Fruit fly (Drosophila melanogaster): ENCODE measurements around the gene CG4928.

The CG4928 gene

DNA sequence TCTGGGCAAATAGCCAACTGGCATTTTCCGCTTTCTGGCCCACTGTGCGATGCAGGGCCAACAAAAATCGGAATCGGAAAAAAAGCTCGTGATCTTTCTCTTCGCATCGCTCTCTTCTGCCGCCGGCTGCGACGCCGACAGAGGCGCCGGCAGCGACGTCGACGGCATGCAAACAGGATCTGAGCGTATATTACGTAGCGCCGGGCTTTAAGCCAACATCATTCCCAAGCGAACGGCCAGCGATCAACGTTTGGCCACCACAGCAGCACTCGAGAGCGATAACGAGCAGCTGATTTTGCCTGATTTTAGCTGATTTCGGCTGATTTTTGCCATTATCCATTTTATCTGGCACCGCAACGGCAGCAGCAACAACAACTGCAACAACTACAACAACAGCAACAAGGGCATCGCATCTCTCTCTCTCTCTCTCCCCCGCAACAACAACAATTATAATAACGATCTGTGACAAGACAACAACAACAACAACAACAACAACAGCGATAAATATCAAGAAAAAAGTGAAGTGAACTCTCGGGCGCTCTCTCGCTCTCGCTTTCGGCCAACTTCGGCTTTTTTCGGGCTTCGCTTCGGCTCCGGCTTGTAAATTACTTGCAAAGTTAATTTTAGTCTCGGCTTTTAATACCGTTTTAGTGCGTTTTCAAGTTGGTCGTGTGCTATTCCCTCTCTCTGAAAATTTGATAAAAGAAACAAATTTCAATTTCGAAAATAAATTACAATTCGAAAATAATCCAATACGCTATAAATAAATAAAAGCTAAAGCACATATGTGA lies at the start of gene CG4928:
Gene CG4928, plus strand, starts transcription at position 216 of the 791 bp plus-strand sequence.
- TF ChIP-seq ovo (GFP tag; optimal IDR thresholded peaks at IDR 0.05) (peak; percentile 9), tj (GFP tag; optimal IDR thresholded peaks at IDR 0.05) (peak; percentile 35), cic (GFP tag; optimal IDR thresholded peaks at IDR 0.05) (no peak), Clk (GFP tag; optimal IDR thresholded peaks at IDR 0.05) (no peak), CG7101 (tag; optimal IDR thresholded peaks at IDR 0.05) (no peak), CG12768 (GFP tag; optimal IDR thresholded peaks at IDR 0.05) (no peak), CG5204 (GFP tag; optimal IDR thresholded peaks at IDR 0.05) (no peak), kay (GFP tag; ENCODE audit: borderline replicate concordance) (no peak)

dm6 chrX:16867622-16868021 lies 45.4 kb upstream of the CG4928 start:
- TF ChIP-seq CG1620 (GFP tag; optimal IDR thresholded peaks at IDR 0.05) (no peak), CG5204 (GFP tag; optimal IDR thresholded peaks at IDR 0.05) (no peak), tj (GFP tag; optimal IDR thresholded peaks at IDR 0.05) (no peak), pad (GFP tag; optimal IDR thresholded peaks at IDR 0.05) (no peak), CG7101 (tag; optimal IDR thresholded peaks at IDR 0.05) (no peak), Hr96 (GFP tag; optimal IDR thresholded peaks at IDR 0.05) (no peak), bab1 (GFP tag; optimal IDR thresholded peaks at IDR 0.05) (no peak), cic (GFP tag; optimal IDR thresholded peaks at IDR 0.05) (no peak), CG14711 (tag; optimal IDR thresholded peaks at IDR 0.05) (no peak), Mnt (GFP tag; optimal IDR thresholded peaks at IDR 0.05) (no peak), CG12768 (GFP tag; optimal IDR thresholded peaks at IDR 0.05) (no peak)

DNA sequence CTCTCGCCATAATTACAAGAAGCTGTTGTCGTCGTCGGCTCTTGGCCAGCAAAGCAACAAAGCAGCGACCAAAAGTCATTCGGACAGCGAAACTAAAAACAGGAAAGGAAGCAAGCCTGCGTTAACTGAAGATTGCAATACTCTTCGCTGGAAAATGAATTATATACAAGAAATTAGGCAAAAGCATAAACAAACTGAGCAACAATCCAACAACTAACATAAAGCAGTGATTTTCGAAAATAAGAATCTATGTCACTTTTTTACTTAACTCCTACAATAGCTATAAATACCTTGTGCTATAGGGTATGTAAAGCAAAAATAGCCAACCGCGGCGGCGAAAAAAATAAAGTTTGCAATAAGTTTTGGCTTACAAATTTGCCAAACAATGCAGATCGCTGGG lies 41.2 kb upstream of the CG4928 start:
- TF ChIP-seq CG14711 (tag; optimal IDR thresholded peaks at IDR 0.05) (no peak), CG7045 (GFP tag; optimal IDR thresholded peaks at IDR 0.05) (no peak)

DNA sequence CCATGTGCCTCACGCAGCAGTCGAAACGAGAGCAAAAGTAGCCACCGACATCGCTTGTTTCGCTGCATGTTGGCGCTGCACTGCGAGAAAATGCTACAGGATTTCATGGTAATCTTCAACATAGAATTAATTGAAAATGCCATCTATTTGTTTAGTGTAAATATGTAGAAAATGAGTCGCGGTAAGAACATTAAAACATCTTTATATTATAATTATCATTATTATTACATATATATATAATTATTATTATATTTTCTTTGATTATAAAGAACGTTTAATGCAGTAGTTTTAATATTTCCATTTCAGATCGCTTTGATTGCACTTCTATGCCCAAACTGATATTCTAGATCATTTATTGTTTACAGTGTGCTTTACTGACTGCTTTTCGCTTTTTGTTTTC lies 39.9 kb upstream of the CG4928 start:
- no peak for TF ChIP-seq bab1 (GFP tag; optimal IDR thresholded peaks at IDR 0.05)
- no peak for TF ChIP-seq CG7101 (tag; optimal IDR thresholded peaks at IDR 0.05)
- TF ChIP-seq Mnt (GFP tag; optimal IDR thresholded peaks at IDR 0.05) = no peak
- no peak for TF ChIP-seq Crg-1 (GFP tag; optimal IDR thresholded peaks at IDR 0.05)
- no peak for TF ChIP-seq Hr96 (GFP tag; optimal IDR thresholded peaks at IDR 0.05)
- no peak for TF ChIP-seq pad (GFP tag; optimal IDR thresholded peaks at IDR 0.05)
- TF ChIP-seq CG1620 (GFP tag; optimal IDR thresholded peaks at IDR 0.05) = no peak
- TF ChIP-seq tj (GFP tag; optimal IDR thresholded peaks at IDR 0.05) = no peak
- TF ChIP-seq CG11617 (GFP tag; optimal IDR thresholded peaks at IDR 0.05) = no peak

- TF ChIP-seq pad (GFP tag; optimal IDR thresholded peaks at IDR 0.05) = no peak
- TF ChIP-seq CG14711 (tag; optimal IDR thresholded peaks at IDR 0.05) = no peak
- TF ChIP-seq Clk (GFP tag; optimal IDR thresholded peaks at IDR 0.05) = no peak
- TF ChIP-seq toe (GFP tag; optimal IDR thresholded peaks at IDR 0.05) = no peak
- no peak for TF ChIP-seq tj (GFP tag; optimal IDR thresholded peaks at IDR 0.05)
- TF ChIP-seq CG12768 (GFP tag; optimal IDR thresholded peaks at IDR 0.05) = no peak
- TF ChIP-seq Crg-1 (GFP tag; optimal IDR thresholded peaks at IDR 0.05) = no peak
- TF ChIP-seq CG33017 (tag; optimal IDR thresholded peaks at IDR 0.05) = no peak
- TF ChIP-seq ovo (GFP tag; optimal IDR thresholded peaks at IDR 0.05) = no peak
- no peak for TF ChIP-seq bab1 (GFP tag; optimal IDR thresholded peaks at IDR 0.05)
- no peak for TF ChIP-seq CG1620 (GFP tag; optimal IDR thresholded peaks at IDR 0.05)
- no peak for TF ChIP-seq Mnt (GFP tag; optimal IDR thresholded peaks at IDR 0.05)
- no peak for TF ChIP-seq cic (GFP tag; optimal IDR thresholded peaks at IDR 0.05)
- no peak for TF ChIP-seq CG7101 (tag; optimal IDR thresholded peaks at IDR 0.05)
- TF ChIP-seq kay (GFP tag; ENCODE audit: borderline replicate concordance) = no peak
- TF ChIP-seq CG5204 (GFP tag; optimal IDR thresholded peaks at IDR 0.05) = no peak
- TF ChIP-seq CG7045 (GFP tag; optimal IDR thresholded peaks at IDR 0.05) = no peak
- TF ChIP-seq Hr96 (GFP tag; optimal IDR thresholded peaks at IDR 0.05) = no peak
Observed at dm6 chrX:16874671-16875070, 38.3 kb upstream of the CG4928 start.

DNA sequence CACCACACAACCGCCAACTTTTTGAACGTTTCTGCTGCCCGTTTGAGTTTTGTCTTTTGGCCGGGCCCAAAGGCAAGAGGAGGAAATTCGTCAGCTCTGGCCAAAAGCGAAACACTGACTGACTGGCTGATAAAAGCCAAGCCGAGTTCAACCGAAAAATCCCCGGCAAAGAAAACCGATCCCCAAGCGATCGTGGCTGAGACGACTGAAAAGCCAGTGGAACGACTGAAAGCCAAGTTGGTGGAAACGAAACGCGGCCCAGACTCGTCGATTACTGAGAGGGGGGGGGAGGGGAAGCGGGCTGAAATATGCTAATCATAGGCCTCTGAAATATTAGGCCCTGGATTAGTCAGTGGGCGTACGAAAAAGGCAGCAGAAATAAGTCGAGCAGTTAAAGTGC lies 36.6 kb upstream of the CG4928 start, which contains the start of gene CG13003:
Gene CG13003, minus strand, starts transcription at position 120 of the 400 bp plus-strand sequence.
- TF ChIP-seq CG7045 (GFP tag; optimal IDR thresholded peaks at IDR 0.05) = no peak
- TF ChIP-seq CG12768 (GFP tag; optimal IDR thresholded peaks at IDR 0.05) = no peak
- TF ChIP-seq CG1620 (GFP tag; optimal IDR thresholded peaks at IDR 0.05) = no peak
- TF ChIP-seq bab1 (GFP tag; optimal IDR thresholded peaks at IDR 0.05) = no peak
- TF ChIP-seq Mnt (GFP tag; optimal IDR thresholded peaks at IDR 0.05) = no peak
- no peak for TF ChIP-seq cic (GFP tag; optimal IDR thresholded peaks at IDR 0.05)
- no peak for TF ChIP-seq CG33017 (tag; optimal IDR thresholded peaks at IDR 0.05)
- no peak for TF ChIP-seq CG14711 (tag; optimal IDR thresholded peaks at IDR 0.05)
- TF ChIP-seq pad (GFP tag; optimal IDR thresholded peaks at IDR 0.05) = no peak
- no peak for TF ChIP-seq Hr96 (GFP tag; optimal IDR thresholded peaks at IDR 0.05)
- no peak for TF ChIP-seq ovo (GFP tag; optimal IDR thresholded peaks at IDR 0.05)
- TF ChIP-seq CG5204 (GFP tag; optimal IDR thresholded peaks at IDR 0.05) = no peak
- no peak for TF ChIP-seq toe (GFP tag; optimal IDR thresholded peaks at IDR 0.05)
- no peak for TF ChIP-seq Crg-1 (GFP tag; optimal IDR thresholded peaks at IDR 0.05)
- no peak for TF ChIP-seq Clk (GFP tag; optimal IDR thresholded peaks at IDR 0.05)
- TF ChIP-seq CG7101 (tag; optimal IDR thresholded peaks at IDR 0.05) = no peak
- no peak for TF ChIP-seq cnc (optimal IDR thresholded peaks at IDR 0.05)
- no peak for TF ChIP-seq CG11617 (GFP tag; optimal IDR thresholded peaks at IDR 0.05)
- no peak for TF ChIP-seq tj (GFP tag; optimal IDR thresholded peaks at IDR 0.05)

Measured in whole organism, adult.